Fruit fly (Drosophila melanogaster): Measurements from ENCODE around the gene CG11317.
A peak's percentile ranks its signal among the peaks of the same experiment; 100 is the strongest.

The CG11317 gene

DNA sequence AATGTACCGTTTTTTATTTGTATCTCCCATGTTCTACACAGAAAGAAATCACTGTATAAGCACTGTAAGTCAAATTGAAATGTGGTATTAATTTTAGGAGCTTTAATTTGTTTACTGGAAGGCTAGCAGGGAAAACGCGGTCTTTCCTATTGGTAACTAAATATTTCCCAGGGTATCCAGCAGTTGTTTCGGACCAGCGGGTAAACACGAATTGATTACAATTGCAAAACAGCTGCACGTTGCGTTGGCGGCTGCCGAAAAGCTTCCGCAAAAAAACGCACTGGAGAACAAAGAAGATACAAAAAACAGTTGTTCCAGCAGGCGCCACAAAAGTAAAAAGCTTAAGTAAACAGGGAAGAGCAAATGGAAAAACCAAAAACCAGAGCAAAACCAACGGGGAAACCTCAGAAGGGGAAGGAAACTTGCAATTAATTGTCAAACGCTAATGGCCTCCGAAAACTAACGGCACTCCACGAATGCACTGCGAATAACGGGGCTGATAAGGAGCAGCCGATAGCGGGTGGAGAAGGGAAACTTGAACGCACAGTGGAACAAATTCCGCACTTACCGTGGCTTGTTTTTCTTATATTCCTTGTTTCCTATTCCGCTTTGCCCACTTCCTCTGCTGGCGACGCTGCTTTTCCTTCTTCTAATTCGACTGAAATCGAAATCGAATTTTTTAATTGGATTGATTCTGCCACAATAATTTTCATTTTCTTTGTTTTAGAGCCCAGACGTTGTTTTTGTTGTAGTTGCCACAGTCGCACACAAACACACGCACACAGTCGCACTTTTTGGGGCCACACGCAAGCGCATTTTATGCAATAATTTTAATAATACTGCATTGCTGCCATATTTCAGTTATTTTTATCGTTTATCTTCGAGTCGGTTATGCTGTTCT lies 37.1 kb downstream of the CG11317 start (continued):
- TF ChIP-seq lilli (GFP tag; optimal IDR thresholded peaks at IDR 0.05) (peak; percentile 25), CG17359 (tag; optimal IDR thresholded peaks at IDR 0.05) (peak; percentile 45), CG18476 (GFP tag; optimal IDR thresholded peaks at IDR 0.05) (no peak), hb (GFP tag; IDR thresholded peaks at IDR 0.05; ENCODE audit: partially characterized antibody) (no peak), ci (GFP tag; IDR thresholded peaks at IDR 0.05) (peak; percentile 76), CG9215 (GFP tag; IDR thresholded peaks at IDR 0.05) (no peak), lov (optimal IDR thresholded peaks at IDR 0.05) (no peak), lov (GFP tag; IDR thresholded peaks at IDR 0.05) (0 out of 3 replicates have a peak, but pooled peaks have one; percentile 51), CG32532 (GFP tag; IDR thresholded peaks at IDR 0.05) (peak; percentile 43), CG6689 (GFP tag; IDR thresholded peaks at IDR 0.05) (peak; percentile 63), CG7839 (tag; optimal IDR thresholded peaks at IDR 0.05) (peak; percentile 31), shn (GFP tag; optimal IDR thresholded peaks at IDR 0.05) (peak; percentile 20), CG32767 (GFP tag; IDR thresholded peaks at IDR 0.05) (peak; percentile 31; the same call in 1 of the 2 replicates), CG2199 (GFP tag; IDR thresholded peaks at IDR 0.05) (no peak), zfh2 (GFP tag; optimal IDR thresholded peaks at IDR 0.05) (peak; percentile 7), CG8944 (GFP tag; optimal IDR thresholded peaks at IDR 0.05) (peak; percentile 31), CG5245 (GFP tag; optimal IDR thresholded peaks at IDR 0.05) (no peak), ase (GFP tag; IDR thresholded peaks at IDR 0.05) (peak; percentile 5; the same call in 1 of the 3 replicates), CG9817 (tag; optimal IDR thresholded peaks at IDR 0.05) (peak; percentile 23), CG10274 (GFP tag; optimal IDR thresholded peaks at IDR 0.05) (peak; percentile 10), CG4707 (GFP tag; optimal IDR thresholded peaks at IDR 0.05) (peak; percentile 87), grau (tag; optimal IDR thresholded peaks at IDR 0.05) (peak; percentile 38), NFAT (GFP tag; IDR thresholded peaks at IDR 0.05) (no peak), CG1603 (tag; optimal IDR thresholded peaks at IDR 0.05) (peak; percentile 47), CG13424 (tag; optimal IDR thresholded peaks at IDR 0.05) (peak; percentile 21), E2f2 (GFP tag; IDR thresholded peaks at IDR 0.05) (no peak), esg (GFP tag; conservative IDR thresholded peaks at IDR 0.05) (0 out of 2 replicates have a peak, but pooled peaks have one; percentile 23), her (GFP tag; optimal IDR thresholded peaks at IDR 0.05) (peak; percentile 31)

DNA sequence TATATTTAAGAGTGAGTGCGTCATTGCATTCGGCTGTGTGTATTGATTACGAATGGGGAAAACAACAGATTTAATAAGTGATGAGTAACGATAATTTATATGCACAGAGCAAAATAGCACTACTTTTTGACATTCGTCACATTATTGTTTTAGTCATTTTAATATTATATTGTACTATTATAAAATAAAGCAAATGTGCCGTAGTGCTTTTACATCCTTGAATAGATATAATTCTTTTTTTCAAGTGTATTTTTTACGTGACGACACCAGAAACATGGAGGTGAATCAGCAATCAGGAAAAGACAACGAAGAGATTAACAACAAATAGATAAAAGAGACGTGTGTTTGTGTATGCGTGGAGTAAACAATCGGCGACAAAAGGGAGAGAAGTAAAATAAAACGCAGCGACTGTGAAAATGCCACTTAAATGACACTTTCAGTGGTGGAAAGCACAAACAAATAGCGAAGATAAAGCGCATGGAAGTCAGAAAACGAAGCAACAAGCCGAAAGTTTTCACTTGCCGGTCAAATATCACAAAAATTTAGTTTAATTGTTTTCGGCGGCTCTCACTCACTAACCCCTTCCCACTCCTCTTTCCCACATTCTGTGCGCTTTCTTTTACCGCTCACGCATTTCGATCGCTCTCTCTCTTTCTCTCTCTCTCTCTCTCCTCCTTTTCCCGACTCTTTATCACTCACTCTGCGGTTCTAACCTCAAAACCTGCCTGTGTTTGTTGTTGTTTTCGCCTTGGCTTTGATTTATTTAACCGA lies 37.9 kb downstream of the CG11317 start:
- no peak for TF ChIP-seq amos (GFP tag; IDR thresholded peaks at IDR 0.05; ENCODE audit: partially characterized antibody)
- peak; percentile 40; the same call in 1 of the 2 replicates for TF ChIP-seq MBD-R2 (GFP tag; IDR thresholded peaks at IDR 0.05)
- peak; percentile 78 for TF ChIP-seq trem (tag; optimal IDR thresholded peaks at IDR 0.05)
- TF ChIP-seq sim (GFP tag; IDR thresholded peaks at IDR 0.05): peak; percentile 70
- TF ChIP-seq CkIIα-i1 (GFP tag; IDR thresholded peaks at IDR 0.05): no peak
- TF ChIP-seq CG14050 (GFP tag; IDR thresholded peaks at IDR 0.05): peak; percentile 55; the same call in 2 of the 3 replicates
- TF ChIP-seq luna (GFP tag; optimal IDR thresholded peaks at IDR 0.05): no peak
- peak; percentile 79 for TF ChIP-seq CG10147 (GFP tag; optimal IDR thresholded peaks at IDR 0.05)
- no peak for TF ChIP-seq HLHmδ (GFP tag; optimal IDR thresholded peaks at IDR 0.05)
- TF ChIP-seq CG32532 (GFP tag; IDR thresholded peaks at IDR 0.05): peak; percentile 77
- no peak for TF ChIP-seq Myb (GFP tag; optimal IDR thresholded peaks at IDR 0.05)
- TF ChIP-seq hkb (optimal IDR thresholded peaks at IDR 0.05): no peak
- peak; percentile 84 for TF ChIP-seq hkb (GFP tag; IDR thresholded peaks at IDR 0.05)
- peak; percentile 90 for TF ChIP-seq vvl (GFP tag; IDR thresholded peaks at IDR 0.05)
- peak; percentile 59 for TF ChIP-seq Hr3 (GFP tag; optimal IDR thresholded peaks at IDR 0.05)
- TF ChIP-seq inv (GFP tag; IDR thresholded peaks at IDR 0.05; ENCODE audit: partially characterized antibody): no peak
- no peak for TF ChIP-seq CG9876 (GFP tag; optimal IDR thresholded peaks at IDR 0.05)
- no peak for TF ChIP-seq Bdp1 (GFP tag; optimal IDR thresholded peaks at IDR 0.05)
- peak; percentile 85 for TF ChIP-seq CG12391 (tag; optimal IDR thresholded peaks at IDR 0.05)
- TF ChIP-seq chn (GFP tag; optimal IDR thresholded peaks at IDR 0.05): peak; percentile 18
- peak; percentile 74 for TF ChIP-seq Kr (GFP tag; optimal IDR thresholded peaks at IDR 0.05)
- TF ChIP-seq Lpt (GFP tag; optimal IDR thresholded peaks at IDR 0.05): no peak
